Fruit fly (Drosophila melanogaster): ENCODE data around the gene Akh.

The Akh gene

DNA sequence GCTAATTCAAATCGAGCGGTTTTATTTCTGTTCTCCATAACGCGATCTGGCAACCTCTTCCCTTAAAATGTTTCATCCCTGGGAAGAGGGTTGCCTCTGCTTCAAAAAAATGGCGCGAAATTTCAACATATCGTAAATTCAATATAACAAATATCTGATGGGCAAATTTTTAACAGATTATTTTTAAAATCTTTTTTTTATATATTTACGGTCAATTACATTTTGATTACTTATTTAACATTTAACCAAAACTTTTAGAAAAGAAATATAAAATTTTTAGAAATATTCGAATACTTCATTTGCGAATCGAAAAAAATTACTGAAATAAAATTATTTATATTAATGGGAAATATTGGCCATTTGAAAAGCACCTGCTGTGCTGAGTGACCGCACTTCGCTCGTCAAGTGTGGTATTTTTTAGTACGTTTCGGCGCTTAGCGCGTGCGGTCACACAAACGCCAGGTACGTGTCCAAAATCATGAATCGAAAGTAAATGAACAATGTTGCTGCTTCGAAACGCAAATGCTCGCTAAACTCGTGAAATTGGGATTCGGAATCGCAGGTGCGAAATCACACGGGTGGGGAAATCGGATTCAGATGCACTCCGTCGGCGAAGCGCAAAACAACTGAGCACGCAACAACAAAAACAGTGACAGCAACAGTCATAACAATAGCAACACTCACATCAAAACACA lies 28.8 kb downstream of the Akh start, which contains the start of gene Ero1L (continued):
- TF ChIP-seq phol (tag; optimal IDR thresholded peaks at IDR 0.05) = peak; percentile 85
- TF ChIP-seq seq (GFP tag; IDR thresholded peaks at IDR 0.05) = no peak
- peak; percentile 42; the same call in 1 of the 3 replicates for TF ChIP-seq Opbp (GFP tag; IDR thresholded peaks at IDR 0.05; ENCODE audit: partially characterized antibody)
- TF ChIP-seq CG11695 (GFP tag; IDR thresholded peaks at IDR 0.05) = peak; percentile 51; the same call in 1 of the 3 replicates
- TF ChIP-seq cas (GFP tag; IDR thresholded peaks at IDR 0.05) = no peak
- TF ChIP-seq sens-2 (GFP tag; IDR thresholded peaks at IDR 0.05) = no peak
- TF ChIP-seq CG3726 (GFP tag; IDR thresholded peaks at IDR 0.05) = no peak
- no peak for TF ChIP-seq CG18011 (GFP tag; optimal IDR thresholded peaks at IDR 0.05)
- TF ChIP-seq Atf3 (GFP tag; optimal IDR thresholded peaks at IDR 0.05) = no peak
- TF ChIP-seq CG31441 (GFP tag; IDR thresholded peaks at IDR 0.05) = peak; percentile 78
- no peak for TF ChIP-seq CG10274 (GFP tag; optimal IDR thresholded peaks at IDR 0.05)
- TF ChIP-seq CG31365 (tag; optimal IDR thresholded peaks at IDR 0.05) = no peak
- no peak for TF ChIP-seq nau (GFP tag; optimal IDR thresholded peaks at IDR 0.05)
- TF ChIP-seq ash1 (GFP tag; optimal IDR thresholded peaks at IDR 0.05) = no peak
- TF ChIP-seq CG15601 (tag; optimal IDR thresholded peaks at IDR 0.05) = peak; percentile 45
- TF ChIP-seq ind (GFP tag; optimal IDR thresholded peaks at IDR 0.05) = peak; percentile 2
- no peak for TF ChIP-seq CG17802 (tag; optimal IDR thresholded peaks at IDR 0.05)
- peak; percentile 55 for TF ChIP-seq CG18599 (GFP tag; optimal IDR thresholded peaks at IDR 0.05)
- TF ChIP-seq vnd (GFP tag; IDR thresholded peaks at IDR 0.05; ENCODE audit: partially characterized antibody) = no peak
- TF ChIP-seq Drgx (GFP tag; IDR thresholded peaks at IDR 0.05) = peak; percentile 22; the same call in 1 of the 2 replicates
- peak; percentile 37 for TF ChIP-seq CG6689 (GFP tag; IDR thresholded peaks at IDR 0.05)
- no peak for TF ChIP-seq Hr3 (GFP tag; optimal IDR thresholded peaks at IDR 0.05)
- TF ChIP-seq Nf-YA (GFP tag; IDR thresholded peaks at IDR 0.05) = 0 out of 2 replicates have a peak, but pooled peaks have one; percentile 8
- TF ChIP-seq CG11093 (GFP tag; IDR thresholded peaks at IDR 0.05) = no peak
- TF ChIP-seq Pdp1 (GFP tag; optimal IDR thresholded peaks at IDR 0.05) = no peak
- TF ChIP-seq CG30431 (GFP tag; optimal IDR thresholded peaks at IDR 0.05) = no peak
- TF ChIP-seq CG9876 (GFP tag; optimal IDR thresholded peaks at IDR 0.05) = no peak
- TF ChIP-seq CG7839 (tag; optimal IDR thresholded peaks at IDR 0.05) = no peak
- TF ChIP-seq tup (GFP tag; optimal IDR thresholded peaks at IDR 0.05) = no peak
- peak; percentile 20 for TF ChIP-seq cwo (GFP tag; optimal IDR thresholded peaks at IDR 0.05)
- no peak for TF ChIP-seq NC2β (GFP tag; optimal IDR thresholded peaks at IDR 0.05)
- no peak for TF ChIP-seq zen2 (GFP tag; IDR thresholded peaks at IDR 0.05; ENCODE audit: partially characterized antibody)
- TF ChIP-seq HmgD (GFP tag; optimal IDR thresholded peaks at IDR 0.05) = no peak
- no peak for TF ChIP-seq crc (GFP tag; optimal IDR thresholded peaks at IDR 0.05)
- TF ChIP-seq CG8359 (GFP tag; optimal IDR thresholded peaks at IDR 0.05; ENCODE audit: borderline replicate concordance) = no peak
- no peak for TF ChIP-seq Bgb (GFP tag; IDR thresholded peaks at IDR 0.05; ENCODE audit: partially characterized antibody)
- 0 out of 3 replicates have a peak, but pooled peaks have one; percentile 47 for TF ChIP-seq knrl (GFP tag; IDR thresholded peaks at IDR 0.05; ENCODE audit: partially characterized antibody)
- no peak for TF ChIP-seq cato (GFP tag; optimal IDR thresholded peaks at IDR 0.05; ENCODE audit: borderline replicate concordance)
- TF ChIP-seq Tbp (GFP tag; optimal IDR thresholded peaks at IDR 0.05) = no peak
- TF ChIP-seq Nf-YB (GFP tag; optimal IDR thresholded peaks at IDR 0.05) = peak; percentile 9
- TF ChIP-seq CG34422 (GFP tag; IDR thresholded peaks at IDR 0.05) = peak; percentile 64; the same call in 2 of the 3 replicates
- no peak for TF ChIP-seq HLH54F (GFP tag; optimal IDR thresholded peaks at IDR 0.05)
- TF ChIP-seq CG13123 (GFP tag; optimal IDR thresholded peaks at IDR 0.05) = no peak
- TF ChIP-seq Kr (GFP tag; optimal IDR thresholded peaks at IDR 0.05) = no peak
- TF ChIP-seq nom (GFP tag; optimal IDR thresholded peaks at IDR 0.05) = no peak
- TF ChIP-seq gcm (GFP tag; optimal IDR thresholded peaks at IDR 0.05) = no peak
- TF ChIP-seq MESR4 (GFP tag; optimal IDR thresholded peaks at IDR 0.05) = peak; percentile 97
- peak; percentile 9 for TF ChIP-seq Sry-δ (GFP tag; optimal IDR thresholded peaks at IDR 0.05)

All from whole organism, embryonic.